Fruit fly (Drosophila melanogaster): Measurements from ENCODE around the gene CG3436.

CG3436 gene

DNA sequence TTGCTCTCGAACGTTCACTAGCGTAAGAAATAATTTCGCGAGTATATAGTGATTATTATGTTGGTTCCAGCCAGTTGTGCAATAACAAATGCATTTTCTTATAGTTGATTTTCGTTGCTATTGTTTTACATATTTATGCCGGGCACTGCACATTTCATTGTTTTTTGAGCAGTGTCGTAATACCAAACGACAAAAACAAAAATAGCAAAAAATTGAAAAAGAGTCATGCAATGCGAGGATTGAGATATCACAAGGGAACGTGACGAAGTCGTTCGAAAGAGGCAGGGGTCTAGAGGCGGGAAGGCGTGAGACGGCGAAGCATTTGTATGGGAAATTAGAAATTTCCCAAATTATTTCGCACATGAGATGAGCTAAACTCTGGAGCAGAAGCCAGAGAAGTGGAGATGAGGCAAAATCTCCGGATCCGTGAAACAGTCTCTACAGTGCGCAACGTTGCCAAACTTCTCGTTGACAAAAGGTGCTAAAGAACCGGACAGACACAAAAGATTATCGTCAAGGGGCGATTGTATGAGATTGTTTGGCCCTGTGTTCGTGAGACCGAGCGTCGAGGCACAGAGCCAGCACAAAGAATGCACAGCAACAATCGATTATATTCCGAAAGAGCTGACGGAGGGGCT is 9.5 kb downstream of the CG3436 start:
- peak; percentile 63 for TF ChIP-seq Med (GFP tag)
- no peak for TF ChIP-seq tin (GFP tag; optimal IDR thresholded peaks at IDR 0.05)
- peak; percentile 87 for TF ChIP-seq onecut (GFP tag; IDR thresholded peaks at IDR 0.05)
- TF ChIP-seq Meics (GFP tag; optimal IDR thresholded peaks at IDR 0.05): peak; percentile 15
- TF ChIP-seq sisA (GFP tag; IDR thresholded peaks at IDR 0.05): no peak
- TF ChIP-seq CG12769 (tag; optimal IDR thresholded peaks at IDR 0.05): peak; percentile 6
- TF ChIP-seq tup (GFP tag; optimal IDR thresholded peaks at IDR 0.05): no peak
- no peak for TF ChIP-seq Dek (tag; optimal IDR thresholded peaks at IDR 0.05)
- TF ChIP-seq ash1 (GFP tag; optimal IDR thresholded peaks at IDR 0.05): peak; percentile 31
- TF ChIP-seq fd102C (GFP tag; optimal IDR thresholded peaks at IDR 0.05): no peak
- TF ChIP-seq CG7556 (GFP tag; optimal IDR thresholded peaks at IDR 0.05): no peak
- no peak for TF ChIP-seq CG8290 (GFP tag; optimal IDR thresholded peaks at IDR 0.05)
- peak in 1 of 2 experiments; percentile 7 for TF ChIP-seq CG8290 (tag; optimal IDR thresholded peaks at IDR 0.05)
- TF ChIP-seq Pdp1 (GFP tag; optimal IDR thresholded peaks at IDR 0.05): peak in 1 of 2 experiments; percentile 35
- no peak for TF ChIP-seq CG42726 (GFP tag; IDR thresholded peaks at IDR 0.05; ENCODE audit: partially characterized antibody)
- no peak for TF ChIP-seq MESR4 (GFP tag; optimal IDR thresholded peaks at IDR 0.05)
- no peak for TF ChIP-seq CG4854 (GFP tag; optimal IDR thresholded peaks at IDR 0.05)
- TF ChIP-seq Hmx (GFP tag; optimal IDR thresholded peaks at IDR 0.05): no peak
- no peak for TF ChIP-seq shn (GFP tag; optimal IDR thresholded peaks at IDR 0.05)
- no peak for TF ChIP-seq CG9932 (GFP tag; IDR thresholded peaks at IDR 0.05)
- TF ChIP-seq CG13894 (tag; optimal IDR thresholded peaks at IDR 0.05): no peak
- peak; percentile 99 for TF ChIP-seq CG3407 (GFP tag; optimal IDR thresholded peaks at IDR 0.05)
- peak; percentile 30 for TF ChIP-seq cad (GFP tag; optimal IDR thresholded peaks at IDR 0.05)
- no peak for TF ChIP-seq CG2129 (GFP tag; IDR thresholded peaks at IDR 0.05; ENCODE audit: partially characterized antibody)

DNA sequence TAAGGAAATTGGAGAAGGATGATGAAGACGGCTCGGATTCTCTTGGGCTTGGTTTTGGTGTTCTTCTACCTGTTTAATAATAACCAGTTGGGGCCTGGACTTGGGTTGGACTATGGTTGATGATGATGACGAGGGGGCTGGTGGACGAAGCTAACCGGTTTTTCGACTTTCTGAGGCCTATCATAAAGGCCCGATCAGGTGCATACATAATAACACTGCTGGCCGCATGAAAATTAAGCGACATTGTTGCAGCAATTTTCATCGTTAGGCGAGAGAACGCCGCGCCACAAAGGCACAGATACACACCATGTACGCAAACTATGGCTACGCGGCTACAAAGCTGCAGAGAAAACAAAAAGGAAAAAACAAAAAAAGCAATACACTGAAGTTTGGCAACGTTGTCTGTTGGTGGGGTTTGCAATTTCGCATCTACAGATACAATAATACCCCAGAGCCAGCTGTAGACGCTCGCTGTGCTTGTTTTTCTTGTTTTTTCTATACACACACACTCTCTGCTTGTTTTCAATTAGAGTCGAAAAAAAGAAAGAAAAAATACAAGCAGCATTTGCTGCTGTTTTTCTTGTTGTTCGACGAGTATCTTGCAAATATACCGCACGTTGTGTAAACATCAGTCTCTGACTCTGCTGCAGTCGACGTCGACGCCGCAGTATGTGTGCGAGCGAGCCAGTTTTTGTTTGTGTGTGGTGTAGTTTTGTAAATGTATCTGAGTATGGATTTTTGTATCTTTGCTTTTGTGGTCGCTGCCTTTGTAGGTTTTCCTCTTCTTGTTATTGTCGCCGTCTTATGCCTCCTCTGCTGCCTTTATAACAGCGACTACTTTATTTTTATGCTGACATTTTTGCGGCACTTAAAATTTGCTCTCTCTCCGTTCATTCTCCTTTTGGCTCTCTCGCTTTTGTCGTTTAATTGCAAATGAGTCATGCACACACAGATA is 10.6 kb downstream of the CG3436 start:
- TF ChIP-seq CG13296 (GFP tag; optimal IDR thresholded peaks at IDR 0.05) (peak; percentile 96), CG43689 (GFP tag; IDR thresholded peaks at IDR 0.05) (no peak), CG13424 (tag; optimal IDR thresholded peaks at IDR 0.05) (peak; percentile 62), CG10147 (GFP tag; optimal IDR thresholded peaks at IDR 0.05) (peak; percentile 82), NC2β (GFP tag; optimal IDR thresholded peaks at IDR 0.05) (peak; percentile 60), Deaf1 (tag; optimal IDR thresholded peaks at IDR 0.05) (no peak), ERR (GFP tag; optimal IDR thresholded peaks at IDR 0.05) (peak; percentile 53), CG14965 (GFP tag; optimal IDR thresholded peaks at IDR 0.05; ENCODE audit: borderline replicate concordance) (no peak), otp (GFP tag; IDR thresholded peaks at IDR 0.05) (no peak), esg (GFP tag; conservative IDR thresholded peaks at IDR 0.05) (no peak), btn (GFP tag; optimal IDR thresholded peaks at IDR 0.05) (peak; percentile 55), Rx (GFP tag; IDR thresholded peaks at IDR 0.05) (no peak), org-1 (GFP tag; optimal IDR thresholded peaks at IDR 0.05) (peak; percentile 81), CG12659 (GFP tag; optimal IDR thresholded peaks at IDR 0.05) (peak; percentile 85), CG15479 (GFP tag; optimal IDR thresholded peaks at IDR 0.05) (peak; percentile 87), CG34376 (GFP tag; optimal IDR thresholded peaks at IDR 0.05) (peak; percentile 97), NFAT (GFP tag; IDR thresholded peaks at IDR 0.05) (no peak), ssp (GFP tag; IDR thresholded peaks at IDR 0.05) (no peak), CG10267 (tag; optimal IDR thresholded peaks at IDR 0.05) (peak; percentile 26), chif (GFP tag; optimal IDR thresholded peaks at IDR 0.05) (peak in 1 of 2 experiments; percentile 50), CG10979 (tag; optimal IDR thresholded peaks at IDR 0.05) (peak; percentile 43), vfl (GFP tag; optimal IDR thresholded peaks at IDR 0.05) (peak; percentile 39), CrebB (tag; optimal IDR thresholded peaks at IDR 0.05) (peak; percentile 88), ken (GFP tag; IDR thresholded peaks at IDR 0.05) (no peak), CG7372 (GFP tag; IDR thresholded peaks at IDR 0.05) (no peak)

All from whole organism, embryonic.